Fruit fly (Drosophila melanogaster): ENCODE results near the gene Pdf.

Gene Pdf

DNA sequence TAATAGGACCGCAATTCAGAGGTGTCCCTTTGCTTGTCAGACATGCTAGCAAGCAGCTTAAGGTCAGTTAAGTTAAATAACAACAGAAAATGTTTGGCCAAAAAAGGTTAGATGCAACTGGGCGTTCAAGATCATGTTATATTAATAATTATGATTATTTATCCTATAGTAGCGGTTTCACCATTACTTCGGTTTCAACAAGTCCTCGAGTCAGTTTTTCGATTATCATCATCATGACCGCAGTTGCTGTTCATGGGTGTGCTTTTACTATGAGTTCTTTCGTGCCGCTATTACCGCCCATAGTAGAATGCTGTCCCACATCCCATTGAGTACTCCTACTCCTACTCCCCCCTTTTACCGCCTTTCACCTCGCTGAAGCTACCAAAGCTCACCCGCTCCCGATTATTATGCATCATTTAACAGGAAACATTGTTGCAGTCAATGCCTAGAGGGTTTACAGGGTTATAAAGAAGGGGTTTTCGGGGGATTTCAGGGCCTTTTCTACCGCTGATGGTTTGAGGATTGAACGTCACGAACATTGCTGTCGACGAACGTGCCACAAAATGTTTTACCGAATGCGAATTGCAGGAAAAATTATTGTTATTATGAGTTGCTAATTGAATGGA, 29.4 kb upstream of the Pdf start:
- TF ChIP-seq br (GFP tag; optimal IDR thresholded peaks at IDR 0.05): no peak

dm6 chr3R:26484511-26484910, 28.6 kb upstream of the Pdf start:
- TF ChIP-seq brk (GFP tag; optimal IDR thresholded peaks at IDR 0.05) (no peak), Hr78 (GFP tag; optimal IDR thresholded peaks at IDR 0.05) (no peak), jim (GFP tag; optimal IDR thresholded peaks at IDR 0.05) (no peak), rgr (GFP tag; optimal IDR thresholded peaks at IDR 0.05) (no peak), HLH106 (tag; optimal IDR thresholded peaks at IDR 0.05) (peak; percentile 19), foxo (GFP tag; optimal IDR thresholded peaks at IDR 0.05) (peak in 1 of 2 experiments; percentile 24), CG9705 (GFP tag; optimal IDR thresholded peaks at IDR 0.05) (no peak), psq (GFP tag; optimal IDR thresholded peaks at IDR 0.05) (peak; percentile 13), dmrt93B (GFP tag; optimal IDR thresholded peaks at IDR 0.05) (no peak), Abd-B (GFP tag; optimal IDR thresholded peaks at IDR 0.05) (no peak), h (GFP tag; optimal IDR thresholded peaks at IDR 0.05) (peak; percentile 41), br (GFP tag; optimal IDR thresholded peaks at IDR 0.05) (peak; percentile 5), N (GFP tag; optimal IDR thresholded peaks at IDR 0.05) (no peak), tai (GFP tag; optimal IDR thresholded peaks at IDR 0.05) (no peak), CrebA (GFP tag; optimal IDR thresholded peaks at IDR 0.05; ENCODE audit: borderline replicate concordance) (no peak), woc (GFP tag; optimal IDR thresholded peaks at IDR 0.05) (no peak), Dfd (GFP tag; optimal IDR thresholded peaks at IDR 0.05) (no peak), OdsH (GFP tag; optimal IDR thresholded peaks at IDR 0.05) (no peak), fru (GFP tag; optimal IDR thresholded peaks at IDR 0.05) (peak; percentile 46), dl (GFP tag; optimal IDR thresholded peaks at IDR 0.05; ENCODE audit: insufficient read depth in 1 of 2, partially characterized antibody in 2 of 2) (no peak), Rel (GFP tag; optimal IDR thresholded peaks at IDR 0.05) (no peak), Rel (tag; optimal IDR thresholded peaks at IDR 0.05) (no peak), usp (GFP tag; optimal IDR thresholded peaks at IDR 0.05) (no peak), Myc (optimal IDR thresholded peaks at IDR 0.05) (no peak), lola (GFP tag; optimal IDR thresholded peaks at IDR 0.05) (no peak), dsf (GFP tag; optimal IDR thresholded peaks at IDR 0.05; ENCODE audit: borderline replicate concordance) (no peak), Vsx2 (GFP tag; optimal IDR thresholded peaks at IDR 0.05; ENCODE audit: partially characterized antibody) (no peak), Mio (GFP tag; optimal IDR thresholded peaks at IDR 0.05) (no peak), Hnf4 (GFP tag; optimal IDR thresholded peaks at IDR 0.05) (no peak), pan (optimal IDR thresholded peaks at IDR 0.05) (no peak), Hr83 (GFP tag; optimal IDR thresholded peaks at IDR 0.05; ENCODE audit: poor library complexity, severe bottlenecking) (no peak), Sp1 (GFP tag; optimal IDR thresholded peaks at IDR 0.05) (no peak), GATAd (GFP tag; optimal IDR thresholded peaks at IDR 0.05) (no peak), CG32264 (GFP tag; optimal IDR thresholded peaks at IDR 0.05) (no peak), sv (GFP tag; optimal IDR thresholded peaks at IDR 0.05) (no peak), sage (GFP tag; optimal IDR thresholded peaks at IDR 0.05) (no peak), Jra (GFP tag; optimal IDR thresholded peaks at IDR 0.05) (no peak)

- TF ChIP-seq foxo (GFP tag; optimal IDR thresholded peaks at IDR 0.05) (peak in 1 of 2 experiments; percentile 40), psq (GFP tag; optimal IDR thresholded peaks at IDR 0.05) (peak; percentile 1), Dif (GFP tag; optimal IDR thresholded peaks at IDR 0.05; ENCODE audit: partially characterized antibody) (no peak), HLH106 (tag; optimal IDR thresholded peaks at IDR 0.05) (peak; percentile 9), h (GFP tag; optimal IDR thresholded peaks at IDR 0.05) (peak; percentile 24), rgr (GFP tag; optimal IDR thresholded peaks at IDR 0.05) (peak; percentile 13), usp (GFP tag; optimal IDR thresholded peaks at IDR 0.05) (no peak), CG9705 (GFP tag; optimal IDR thresholded peaks at IDR 0.05) (no peak), fru (GFP tag; optimal IDR thresholded peaks at IDR 0.05) (peak; percentile 31)
These were observed 27.7 kb upstream of the Pdf start for dm6 chr3R:26483657-26484056.
